Worm (Caenorhabditis elegans) whole organism, L2 larva: ENCODE results near the gene dhs-27.

Source experiments
- ama-1 ChIP-seq: fragments of 150-350 bp; optimal IDR thresholded peaks from 2 replicates; lab custom pipeline; 2018; ENCODE audit warnings: inconsistent platforms
- elt-3 ChIP-seq: sonication (generic microtip); optimal IDR thresholded peaks from 2 replicates; lab custom pipeline; 2017; ENCODE audit warnings: missing biosample characterization, missing genetic modification characterization
- fos-1 ChIP-seq: fragments of 150-350 bp; optimal IDR thresholded peaks from 2 replicates; lab custom pipeline; 2014; ENCODE audit warnings: missing biosample characterization, missing genetic modification characterization
- gmeb-1 ChIP-seq: fragments of 150-350 bp; optimal IDR thresholded peaks from 2 replicates; lab custom pipeline; 2014; ENCODE audit warnings: missing biosample characterization, missing genetic modification characterization
- lsy-2 ChIP-seq, 2 experiments: fragments of 150-350 bp in 1 of 2; sonication (generic microtip) in 1 of 2; optimal IDR thresholded peaks; 2 replicates each; lab custom pipeline; 2014 to 2017; ENCODE audit warnings: missing biosample characterization in 2 of 2, missing genetic modification characterization in 2 of 2
- mdl-1 ChIP-seq, 2 experiments: fragments of 150-350 bp in 1 of 2; sonication (generic microtip) in 1 of 2; optimal IDR thresholded peaks; 2 replicates each; lab custom pipeline; 2017; ENCODE audit warnings: missing biosample characterization in 2 of 2, missing genetic modification characterization in 2 of 2
- nhr-10 ChIP-seq: sonication (generic microtip); optimal IDR thresholded peaks from 2 replicates; lab custom pipeline; 2017; ENCODE audit warnings: missing biosample characterization, missing genetic modification characterization
- nhr-23 ChIP-seq: fragments of 150-350 bp; optimal IDR thresholded peaks from 2 replicates; lab custom pipeline; 2014; ENCODE audit warnings: missing biosample characterization, missing genetic modification reagents, missing genetic modification characterization
- nhr-237 ChIP-seq: fragments of 150-350 bp; optimal IDR thresholded peaks from 2 replicates; lab custom pipeline; 2014; ENCODE audit warnings: missing biosample characterization, missing genetic modification characterization
- nhr-25 ChIP-seq: fragments of 150-350 bp; sonication (generic microtip); optimal IDR thresholded peaks from 3 replicates; lab custom pipeline; 2014; ENCODE audit warnings: missing biosample characterization, missing genetic modification characterization
- ztf-11 ChIP-seq: sonication (generic microtip); optimal IDR thresholded peaks from 2 replicates; lab custom pipeline; 2017; ENCODE audit warnings: missing biosample characterization, missing genetic modification characterization

DNA sequence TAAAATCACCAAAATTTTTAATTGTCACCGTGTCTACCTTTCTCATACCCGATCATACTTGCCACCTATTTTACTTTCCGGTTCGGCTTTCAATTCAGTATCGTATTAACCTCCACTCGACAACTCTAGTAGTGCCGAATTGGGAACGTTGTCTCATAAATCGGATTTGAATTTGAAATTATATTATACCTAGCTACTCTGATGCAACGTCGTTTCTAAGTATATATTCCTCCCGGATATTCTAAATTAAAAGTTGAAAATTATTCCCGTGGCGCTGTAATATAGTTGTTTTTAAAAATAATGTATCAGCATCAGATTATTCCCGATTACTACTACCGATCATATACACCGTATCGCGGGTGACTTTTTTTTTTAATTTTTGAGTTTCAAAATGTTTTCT lies 45.9 kb downstream of the dhs-27 start, which contains the start of gene ZK563.2:
- TF ChIP-seq lsy-2 (tag; optimal IDR thresholded peaks at IDR 0.05; lab: Kevin White, UChicago) (no peak), nhr-237 (tag; lab: Kevin White, UChicago) (no peak), elt-3 (no peak), fos-1 (tag; lab: Kevin White, UChicago) (no peak), nhr-10 (tag; lab: Kevin White, UChicago) (no peak), mdl-1 (tag; optimal IDR thresholded peaks at IDR 0.05; lab: Kevin White, UChicago) (no peak), ama-1 (lab: Kevin White, UChicago) (no peak), nhr-25 (tag; lab: Kevin White, UChicago) (no peak), ztf-11 (tag; lab: Kevin White, UChicago) (no peak), gmeb-1 (no peak), nhr-23 (tag; lab: Kevin White, UChicago) (no peak)
